Worm (Caenorhabditis elegans) whole organism, L4 larva: ENCODE results near the gene F53A2.11.

Experiments used
- F37D6.2 ChIP-seq: sonication (generic microtip); optimal IDR thresholded peaks from 2 replicates; lab custom pipeline; 2016; ENCODE audit warnings: mild to moderate bottlenecking, missing genetic modification characterization, missing compliant biosample characterization
- aly-2 ChIP-seq: sonication (generic microtip); optimal IDR thresholded peaks from 2 replicates; lab custom pipeline; 2018; ENCODE audit warnings: missing biosample characterization, missing genetic modification characterization
- ceh-28 ChIP-seq: fragments of 150-350 bp; optimal IDR thresholded peaks from 2 replicates; lab custom pipeline; 2014; ENCODE audit warnings: missing biosample characterization, missing genetic modification reagents, missing genetic modification characterization
- hlh-11 ChIP-seq: fragments of 200-800 bp; sonication (Bioruptor generic); optimal IDR thresholded peaks from 2 replicates; lab custom pipeline; 2018; ENCODE audit warnings: mild to moderate bottlenecking, missing genetic modification characterization, missing compliant biosample characterization
- lin-15B ChIP-seq: fragments of 150-350 bp; sonication (generic microtip); optimal IDR thresholded peaks from 3 replicates; lab custom pipeline; 2014; ENCODE audit warnings: missing biosample characterization, missing genetic modification characterization
- lsy-2 ChIP-seq, 2 experiments: fragments of 150-350 bp in 1 of 2; sonication (generic microtip) in 1 of 2; optimal IDR thresholded peaks; 2 replicates each; lab custom pipeline; 2014 to 2017; ENCODE audit warnings: missing biosample characterization in 2 of 2, missing genetic modification characterization in 2 of 2
- nhr-77 ChIP-seq: fragments of 150-350 bp; optimal IDR thresholded peaks from 2 replicates; lab custom pipeline; 2014; ENCODE audit warnings: missing biosample characterization, missing genetic modification characterization
- skn-1 ChIP-seq: fragments of 150-350 bp; optimal IDR thresholded peaks from 2 replicates; lab custom pipeline; 2014; ENCODE audit warnings: missing biosample characterization, missing genetic modification characterization
- ztf-7 ChIP-seq: fragments of 150-350 bp; optimal IDR thresholded peaks from 2 replicates; lab custom pipeline; 2014; ENCODE audit warnings: missing biosample characterization, missing genetic modification characterization

DNA sequence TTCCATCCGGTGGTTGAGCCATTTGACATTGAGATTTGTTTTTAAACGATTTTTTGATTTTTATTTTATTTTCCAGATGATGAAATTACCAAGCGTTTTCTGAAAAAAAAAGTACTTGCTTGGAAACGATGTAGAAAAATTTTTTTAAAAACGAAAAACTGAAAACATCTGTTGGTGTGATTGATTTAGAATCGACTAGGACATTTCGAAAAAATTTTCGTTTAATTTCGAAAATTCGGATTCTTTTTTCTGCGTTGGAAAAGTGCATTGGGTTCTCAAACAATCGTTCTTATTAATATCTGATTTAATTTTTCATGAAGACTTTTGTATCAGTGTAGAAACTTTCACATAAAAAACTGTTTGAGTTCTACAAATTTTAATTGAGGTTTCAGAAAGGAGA lies 36.8 kb upstream of the F53A2.11 start, which contains the start of gene F53A2.9:
- TF ChIP-seq F37D6.2 (no peak), lsy-2 (tag; optimal IDR thresholded peaks at IDR 0.05; lab: Kevin White, UChicago) (no peak), aly-2 (tag; lab: Kevin White, UChicago) (no peak), nhr-77 (tag; lab: Kevin White, UChicago) (no peak), ztf-7 (tag; lab: Kevin White, UChicago) (no peak), ceh-28 (tag; lab: Kevin White, UChicago) (no peak), hlh-11 (tag; lab: Kevin White, UChicago) (no peak), skn-1 (tag; lab: Kevin White, UChicago) (no peak), lin-15B (tag; lab: Kevin White, UChicago) (no peak)
